Worm (Caenorhabditis elegans): ENCODE results near the gene R03H10.1.

- TF ChIP-seq F16B12.6 (tag; optimal IDR thresholded peaks at IDR 0.05) (no peak), pqm-1 (tag; optimal IDR thresholded peaks at IDR 0.05) (no peak), unc-30 (tag; optimal IDR thresholded peaks at IDR 0.05) (no peak), sptf-1 (tag; optimal IDR thresholded peaks at IDR 0.05) (no peak)
These were observed 28.4 kb upstream of the R03H10.1 start for ce11 chrII:4151499-4152132.
